Worm (Caenorhabditis elegans): ENCODE results near the gene zak-1.

ce11 chrIII:6881745-6882144 lies 25.1 kb upstream of the zak-1 start:
- no peak for TF ChIP-seq ztf-11 (tag; optimal IDR thresholded peaks at IDR 0.05)
- TF ChIP-seq ceh-43 (GFP tag; optimal IDR thresholded peaks at IDR 0.05), result no peak
- no peak for TF ChIP-seq sptf-1 (tag; optimal IDR thresholded peaks at IDR 0.05)
- no peak for TF ChIP-seq lin-13 (tag; optimal IDR thresholded peaks at IDR 0.05)

All from whole organism, mixed stage, embryonic.